Fruit fly (Drosophila melanogaster) whole organism, wandering third instar larva: Measurements from ENCODE around the gene CtsL3.

Experiments
- CG32264 ChIP-seq: fragments of 200-800 bp; sonication (Bioruptor generic); optimal IDR thresholded peaks from 2 replicates; lab custom pipeline; 2016; ENCODE audit warnings: missing biosample characterization, missing genetic modification characterization
- CG9705 ChIP-seq: fragments of 200-800 bp; sonication (Bioruptor generic); optimal IDR thresholded peaks from 2 replicates; lab custom pipeline; 2018; ENCODE audit warnings: missing biosample characterization, mild to moderate bottlenecking, missing genetic modification characterization
- CrebA ChIP-seq: fragments of 200-800 bp; sonication (Bioruptor generic); optimal IDR thresholded peaks from 2 replicates; lab custom pipeline; 2016; ENCODE audit warnings: missing biosample characterization, mild to moderate bottlenecking, missing genetic modification characterization, borderline replicate concordance
- Rel ChIP-seq, 2 experiments: fragments of 200-800 bp; sonication (Bioruptor generic) in 1 of 2; optimal IDR thresholded peaks; 2 replicates in 1 of 2; 3 replicates in 1 of 2; lab custom pipeline; 2016 to 2019; ENCODE audit warnings: mild to moderate bottlenecking in 2 of 2, missing biosample characterization in 2 of 2, missing genetic modification characterization in 2 of 2, moderate library complexity in 1 of 2
- br ChIP-seq: fragments of 200-800 bp; sonication (Bioruptor generic); optimal IDR thresholded peaks from 2 replicates; lab custom pipeline; 2016; ENCODE audit warnings: missing biosample characterization, missing genetic modification characterization
- brk ChIP-seq: fragments of 200-800 bp; sonication (Bioruptor generic); optimal IDR thresholded peaks from 2 replicates; lab custom pipeline; 2016; ENCODE audit warnings: missing biosample characterization, mild to moderate bottlenecking, missing genetic modification characterization
- psq ChIP-seq: fragments of 200-800 bp; sonication (Bioruptor generic); optimal IDR thresholded peaks from 3 replicates; lab custom pipeline; 2017; ENCODE audit warnings: missing biosample characterization, mild to moderate bottlenecking, missing genetic modification characterization, moderate library complexity
- sage ChIP-seq: fragments of 200-800 bp; sonication (Bioruptor generic); optimal IDR thresholded peaks from 2 replicates; lab custom pipeline; 2016; ENCODE audit warnings: missing biosample characterization, mild to moderate bottlenecking, missing genetic modification characterization
- usp ChIP-seq: fragments of >200 bp; optimal IDR thresholded peaks from 2 replicates; lab custom pipeline; 2017; ENCODE audit warnings: missing biosample characterization, missing genetic modification characterization

dm6 chr3R:6038200-6038599 is 11.2 kb upstream of the CtsL3 start:
- TF ChIP-seq CrebA (GFP tag; lab: Kevin White, UChicago) (no peak), Rel (GFP tag; optimal IDR thresholded peaks at IDR 0.05; lab: Kevin White, UChicago) (no peak), Rel (tag; optimal IDR thresholded peaks at IDR 0.05; lab: Kevin White, UChicago) (no peak), usp (GFP tag; lab: Kevin White, UChicago) (no peak), br (GFP tag; lab: Kevin White, UChicago) (no peak), psq (GFP tag; lab: Kevin White, UChicago) (no peak), CG9705 (no peak), brk (no peak), sage (GFP tag; lab: Kevin White, UChicago) (no peak), CG32264 (GFP tag; lab: Kevin White, UChicago) (no peak)
